Worm (Caenorhabditis elegans): ENCODE data around the gene F41B4.2.
"Not testable (repeated sequence)": the region's sequence is repeated elsewhere in the genome, so short reads cannot be mapped to it uniquely, and the experiment has no call there.

The F41B4.2 gene

ce11 chrX:6835166-6835565 lies at the start of gene F41B4.2:
Gene F41B4.2 (minus strand): TSS chrX:6835266.
- no peak for TF ChIP-seq fkh-10 (GFP tag; optimal IDR thresholded peaks at IDR 0.05)
- TF ChIP-seq aha-1 (tag), result peak; percentile 57
- TF ChIP-seq D1046.2 (GFP tag; IDR thresholded peaks at IDR 0.05), result no peak
- no peak for TF ChIP-seq nhr-28 (tag; optimal IDR thresholded peaks at IDR 0.05)

- TF ChIP-seq nhr-6 (tag; optimal IDR thresholded peaks at IDR 0.05) (no peak), daf-16 (GFP tag; optimal IDR thresholded peaks at IDR 0.05) (no peak), daf-16 (tag; optimal IDR thresholded peaks at IDR 0.05) (peak; percentile 95), lin-39 (tag; optimal IDR thresholded peaks at IDR 0.05) (no peak), nhr-42 (GFP tag; IDR thresholded peaks at IDR 0.05) (no peak), php-3 (GFP tag; IDR thresholded peaks at IDR 0.05) (peak; percentile 49; the same call in 1 of the 2 replicates), ZK337.2 (GFP tag; IDR thresholded peaks at IDR 0.05) (no peak), zip-11 (GFP tag; IDR thresholded peaks at IDR 0.05) (no peak), dve-1 (tag; optimal IDR thresholded peaks at IDR 0.05; ENCODE audit: insufficient read depth) (peak; percentile 41), daf-8 (GFP tag; IDR thresholded peaks at IDR 0.05) (no peak), ctbp-1 (GFP tag; IDR thresholded peaks at IDR 0.05) (no peak)
Observed at ce11 chrX:6884439-6884838, 49.4 kb upstream of the F41B4.2 start.

ce11 chrX:6881795-6882194 lies 46.7 kb upstream of the F41B4.2 start, which contains the start of gene F41C6.6:
Gene F41C6.6 (minus strand): TSS chrX:6881895.
- TF ChIP-seq dve-1 (tag; optimal IDR thresholded peaks at IDR 0.05; ENCODE audit: insufficient read depth); F26F4.8 (GFP tag; conservative IDR thresholded peaks at IDR 0.05); ZK546.5 (tag; optimal IDR thresholded peaks at IDR 0.05): not testable (repeated sequence)

- TF ChIP-seq ceh-82 (tag; optimal IDR thresholded peaks at IDR 0.05) (no peak), nhr-6 (tag; optimal IDR thresholded peaks at IDR 0.05) (no peak), lin-39 (tag; optimal IDR thresholded peaks at IDR 0.05) (no peak), F10B5.3 (tag; optimal IDR thresholded peaks at IDR 0.05) (no peak), unc-62 (GFP tag; optimal IDR thresholded peaks at IDR 0.05 in 1 of 2) (peak in 1 of 2 experiments; percentile 83), unc-62 (tag; optimal IDR thresholded peaks at IDR 0.05) (no peak), fkh-10 (GFP tag; optimal IDR thresholded peaks at IDR 0.05) (no peak), nhr-10 (tag; optimal IDR thresholded peaks at IDR 0.05) (no peak)
Observed at ce11 chrX:6877436-6877835, 42.4 kb upstream of the F41B4.2 start, which contains the start of gene col-173. Gene col-173 (minus strand): TSS chrX:6877536.

- TF ChIP-seq set-16 (GFP tag; IDR thresholded peaks at IDR 0.05) (peak; percentile 80), unc-62 (GFP tag; optimal IDR thresholded peaks at IDR 0.05 in 1 of 2) (peak in 1 of 2 experiments; percentile 0), unc-62 (tag; optimal IDR thresholded peaks at IDR 0.05) (no peak), F37D6.2 (tag; optimal IDR thresholded peaks at IDR 0.05) (no peak)
Observed at ce11 chrX:6875273-6875672, 40.2 kb upstream of the F41B4.2 start.

- TF ChIP-seq duxl-1 (tag; optimal IDR thresholded peaks at IDR 0.05; ENCODE audit: poor library complexity) (no peak), hif-1 (tag; optimal IDR thresholded peaks at IDR 0.05) (no peak), unc-130 (GFP tag; optimal IDR thresholded peaks at IDR 0.05) (no peak), F44E2.7 (GFP tag; IDR thresholded peaks at IDR 0.05) (no peak)
Observed at ce11 chrX:6874723-6875122, 39.7 kb upstream of the F41B4.2 start, which contains the start of gene F41C6.4. Gene F41C6.4 (minus strand): TSS chrX:6874823.

ce11 chrX:6868669-6869068 lies 33.6 kb upstream of the F41B4.2 start, which contains the start of gene C53B7.6:
Gene C53B7.6 (minus strand): TSS chrX:6868769.
- not testable (repeated sequence) for TF ChIP-seq set-16 (GFP tag; IDR thresholded peaks at IDR 0.05); T26A8.4 (GFP tag; IDR thresholded peaks at IDR 0.05); F10B5.3 (tag; optimal IDR thresholded peaks at IDR 0.05)

Data from whole organism, L4 larva.